Fruit fly (Drosophila melanogaster) whole organism, embryonic: ENCODE measurements around the gene CAH6.

Source experiments
- Atf6 ChIP-seq: fragments of 200-800 bp; sonication (Bioruptor generic); IDR thresholded peaks from 2 replicates; pipeline ENCODE4 v1.3.6; 2022; ENCODE audit warnings: missing biosample characterization, missing genetic modification characterization
- Awh ChIP-seq: fragments of 200-800 bp; sonication (Bioruptor generic); IDR thresholded peaks from 2 replicates; pipeline ENCODE4, ENCODE4 v1.3.6; 2022; ENCODE audit warnings: missing biosample characterization, missing genetic modification characterization
- B-H2 ChIP-seq: fragments of 200-800 bp; sonication (Bioruptor generic); optimal IDR thresholded peaks from 2 replicates; lab custom pipeline; 2018; ENCODE audit warnings: missing biosample characterization, mild to moderate bottlenecking, missing genetic modification characterization
- C15 ChIP-seq: fragments of 200-800 bp; sonication (Bioruptor generic); IDR thresholded peaks from 3 replicates; pipeline ENCODE4 v1.3.6; 2022; ENCODE audit warnings: missing biosample characterization, missing genetic modification characterization
- CG1024 ChIP-seq: fragments of 200-800 bp; sonication (Bioruptor generic); IDR thresholded peaks from 2 replicates; pipeline ENCODE4 v1.3.6; 2022; ENCODE audit warnings: missing biosample characterization, missing genetic modification characterization
- CG10274 ChIP-seq: fragments of 200-800 bp; sonication (Bioruptor generic); optimal IDR thresholded peaks from 3 replicates; lab custom pipeline; 2017; ENCODE audit warnings: missing biosample characterization, mild to moderate bottlenecking, missing genetic modification characterization
- CG12659 ChIP-seq: fragments of 200-800 bp; sonication (Bioruptor generic); optimal IDR thresholded peaks from 3 replicates; lab custom pipeline; 2017; ENCODE audit warnings: mild to moderate bottlenecking, missing biosample characterization, missing genetic modification reagents, missing genetic modification characterization
- CG13624 ChIP-seq: fragments of 200-800 bp; sonication (Bioruptor generic); optimal IDR thresholded peaks from 2 replicates; lab custom pipeline; 2016; ENCODE audit warnings: missing biosample characterization, missing genetic modification characterization
- CG14050 ChIP-seq: fragments of 200-800 bp; sonication (Bioruptor generic); IDR thresholded peaks from 3 replicates; pipeline ENCODE4 v1.3.6; 2022; ENCODE audit warnings: missing biosample characterization, missing genetic modification characterization
- CG14710 ChIP-seq: fragments of 200-800 bp; sonication (Bioruptor generic); optimal IDR thresholded peaks from 3 replicates; lab custom pipeline; 2019; ENCODE audit warnings: missing biosample characterization, mild to moderate bottlenecking, missing genetic modification characterization, moderate library complexity
- CG16813 ChIP-seq: fragments of 200-800 bp; sonication (Bioruptor generic); IDR thresholded peaks from 3 replicates; pipeline ENCODE4 v1.3.6; 2022; ENCODE audit warnings: missing biosample characterization, missing genetic modification characterization; ENCODE audit not compliant: partially characterized antibody
- CG17186 ChIP-seq: fragments of 200-800 bp; sonication (Bioruptor generic); optimal IDR thresholded peaks from 3 replicates; lab custom pipeline; 2017; ENCODE audit warnings: missing biosample characterization, missing genetic modification reagents, missing genetic modification characterization
- CG17802 ChIP-seq: fragments of 200-800 bp; sonication (Bioruptor generic); optimal IDR thresholded peaks from 2 replicates; lab custom pipeline; 2018; ENCODE audit warnings: missing biosample characterization, mild to moderate bottlenecking, missing genetic modification characterization, moderate library complexity
- CG1832 ChIP-seq: fragments of 200-800 bp; sonication (Bioruptor generic); optimal IDR thresholded peaks from 2 replicates; lab custom pipeline; 2017; ENCODE audit warnings: missing biosample characterization, mild to moderate bottlenecking, missing genetic modification characterization, inconsistent platforms
- CG18599 ChIP-seq: fragments of 200-800 bp; sonication (Bioruptor generic); optimal IDR thresholded peaks from 3 replicates; lab custom pipeline; 2017; ENCODE audit warnings: missing biosample characterization, missing genetic modification characterization, mild to moderate bottlenecking, moderate library complexity, missing genetic modification reagents
- CG2712 ChIP-seq: fragments of 200-800 bp; optimal IDR thresholded peaks from 3 replicates; lab custom pipeline; 2019; ENCODE audit warnings: missing biosample characterization, mild to moderate bottlenecking, missing genetic modification characterization, moderate library complexity
- CG30431 ChIP-seq: fragments of 200-800 bp; sonication (Bioruptor generic); optimal IDR thresholded peaks from 2 replicates; lab custom pipeline; 2017; ENCODE audit warnings: missing biosample characterization, missing genetic modification characterization
- CG34224 ChIP-seq: fragments of 200-800 bp; sonication (Bioruptor generic); IDR thresholded peaks from 3 replicates; pipeline ENCODE4 v1.3.6; 2022; ENCODE audit warnings: missing biosample characterization, missing genetic modification characterization; ENCODE audit not compliant: partially characterized antibody
- CG3838 ChIP-seq: fragments of 200-800 bp; sonication (Bioruptor generic); optimal IDR thresholded peaks from 3 replicates; lab custom pipeline; 2016; ENCODE audit warnings: missing biosample characterization, missing genetic modification characterization
- CG9817 ChIP-seq: fragments of 200-800 bp; sonication (Bioruptor generic); optimal IDR thresholded peaks from 2 replicates; lab custom pipeline; 2018; ENCODE audit warnings: missing biosample characterization, mild to moderate bottlenecking, missing genetic modification characterization, moderate library complexity
- D19A ChIP-seq: fragments of 200-800 bp; optimal IDR thresholded peaks from 3 replicates; lab custom pipeline; 2019; ENCODE audit warnings: missing biosample characterization, mild to moderate bottlenecking, missing genetic modification characterization, moderate library complexity
- Dek ChIP-seq: fragments of 200-800 bp; sonication (Bioruptor generic); optimal IDR thresholded peaks from 3 replicates; lab custom pipeline; 2019; ENCODE audit warnings: missing biosample characterization, mild to moderate bottlenecking, missing genetic modification characterization, moderate library complexity
- Dip3 ChIP-seq: fragments of 200-800 bp; sonication (Bioruptor generic); optimal IDR thresholded peaks from 3 replicates; lab custom pipeline; 2016; ENCODE audit warnings: missing biosample characterization, missing genetic modification characterization
- E2f2 ChIP-seq: fragments of 200-800 bp; sonication (Bioruptor generic); IDR thresholded peaks from 2 replicates; pipeline ENCODE4 v1.3.6; 2022; ENCODE audit warnings: missing biosample characterization, missing genetic modification characterization
- Meics ChIP-seq: fragments of 200-800 bp; sonication (Bioruptor generic); optimal IDR thresholded peaks from 2 replicates; lab custom pipeline; 2017; ENCODE audit warnings: missing biosample characterization, mild to moderate bottlenecking, missing genetic modification characterization
- Nf-YB ChIP-seq: fragments of 200-800 bp; sonication (Bioruptor generic); optimal IDR thresholded peaks from 3 replicates; lab custom pipeline; 2019; ENCODE audit warnings: missing biosample characterization, mild to moderate bottlenecking, missing genetic modification characterization, moderate library complexity
- NfI ChIP-seq: fragments of 200-800 bp; sonication (Bioruptor generic); optimal IDR thresholded peaks from 3 replicates; lab custom pipeline; 2018; ENCODE audit warnings: missing biosample characterization, mild to moderate bottlenecking, missing genetic modification characterization, moderate library complexity
- PHDP ChIP-seq: fragments of 200-800 bp; sonication (Bioruptor generic); optimal IDR thresholded peaks from 3 replicates; lab custom pipeline; 2018; ENCODE audit warnings: missing biosample characterization, mild to moderate bottlenecking, missing genetic modification characterization, moderate library complexity
- Side ChIP-seq: fragments of 200-800 bp; sonication (Bioruptor generic); optimal IDR thresholded peaks from 2 replicates; lab custom pipeline; 2016; ENCODE audit warnings: missing biosample characterization, missing genetic modification characterization
- Stat92E ChIP-seq, 3 experiments: fragments of >200 bp in 2 of 3; fragments of 200-800 bp in 1 of 3; sonication (Bioruptor generic) in 1 of 3; optimal IDR thresholded peaks; 2 replicates each; lab custom pipeline; 2017 to 2019; ENCODE audit warnings: missing biosample characterization in 3 of 3, missing genetic modification characterization in 3 of 3, mild to moderate bottlenecking in 1 of 3, moderate library complexity in 1 of 3
- Xrp1 ChIP-seq: fragments of 200-800 bp; sonication (Bioruptor generic); IDR thresholded peaks from 2 replicates; pipeline ENCODE4 v1.3.6; 2022; ENCODE audit warnings: missing biosample characterization, missing genetic modification characterization
- bigmax ChIP-seq: fragments of 200-800 bp; sonication (Bioruptor generic); optimal IDR thresholded peaks from 2 replicates; lab custom pipeline; 2018; ENCODE audit warnings: missing biosample characterization, mild to moderate bottlenecking, missing genetic modification characterization
- bowl ChIP-seq: fragments of 200-800 bp; sonication (Bioruptor generic); IDR thresholded peaks from 2 replicates; pipeline ENCODE4 v1.3.6; 2022; ENCODE audit warnings: missing biosample characterization, missing genetic modification characterization
- btn ChIP-seq: fragments of 200-800 bp; sonication (Bioruptor generic); optimal IDR thresholded peaks from 2 replicates; lab custom pipeline; 2016; ENCODE audit warnings: missing biosample characterization, missing genetic modification characterization
- cad ChIP-seq: fragments of >200 bp; optimal IDR thresholded peaks from 2 replicates; lab custom pipeline; 2017; ENCODE audit warnings: missing biosample characterization, missing genetic modification characterization
- caup ChIP-seq: fragments of 200-800 bp; sonication (Bioruptor generic); optimal IDR thresholded peaks from 3 replicates; lab custom pipeline; 2017; ENCODE audit warnings: missing biosample characterization, mild to moderate bottlenecking, missing genetic modification characterization, moderate library complexity; ENCODE audit not compliant: severe bottlenecking
- corto ChIP-seq: fragments of 200-800 bp; sonication (Bioruptor generic); optimal IDR thresholded peaks from 2 replicates; lab custom pipeline; 2016; ENCODE audit warnings: missing biosample characterization, mild to moderate bottlenecking, missing genetic modification characterization, moderate library complexity
- dm ChIP-seq: fragments of 200-800 bp; sonication (Bioruptor generic); optimal IDR thresholded peaks from 3 replicates; lab custom pipeline; 2016; ENCODE audit warnings: missing biosample characterization, missing genetic modification characterization
- ewg ChIP-seq: fragments of 200-800 bp; sonication (Bioruptor generic); optimal IDR thresholded peaks from 3 replicates; lab custom pipeline; 2017; ENCODE audit warnings: mild to moderate bottlenecking, missing biosample characterization, missing genetic modification reagents, missing genetic modification characterization
- fu2 ChIP-seq: fragments of 200-800 bp; sonication (Bioruptor generic); optimal IDR thresholded peaks from 2 replicates; lab custom pipeline; 2016; ENCODE audit warnings: missing biosample characterization, missing genetic modification characterization
- inv ChIP-seq: fragments of 200-800 bp; sonication (Bioruptor generic); IDR thresholded peaks from 2 replicates; pipeline ENCODE4 v1.3.6; 2022; ENCODE audit warnings: missing biosample characterization, missing genetic modification characterization; ENCODE audit not compliant: partially characterized antibody
- nom ChIP-seq: fragments of 200-800 bp; sonication (Bioruptor generic); optimal IDR thresholded peaks from 2 replicates; lab custom pipeline; 2017; ENCODE audit warnings: missing biosample characterization, missing genetic modification characterization, mild to moderate bottlenecking, moderate library complexity, missing genetic modification reagents
- pan ChIP-seq, 4 experiments: fragments of >200 bp in 3 of 4; fragments of 200-800 bp in 1 of 4; sonication (Bioruptor generic) in 1 of 4; optimal IDR thresholded peaks in 3 of 4; IDR thresholded peaks in 1 of 4; 2 replicates each; pipeline versions ENCODE4 v1.3.6 to Lab custom; 2017 to 2022; ENCODE audit warnings: missing biosample characterization in 2 of 4, missing genetic modification characterization in 2 of 4, mixed read lengths in 1 of 4
- row ChIP-seq: fragments of 200-800 bp; sonication (Bioruptor generic); IDR thresholded peaks from 3 replicates; pipeline ENCODE4 v1.3.6; 2022; ENCODE audit warnings: missing biosample characterization, missing genetic modification characterization
- sc ChIP-seq, 3 experiments: fragments of >200 bp in 2 of 3; fragments of 200-800 bp in 1 of 3; sonication (Bioruptor generic) in 1 of 3; optimal IDR thresholded peaks; 2 replicates in 2 of 3; 3 replicates in 1 of 3; lab custom pipeline; 2017; ENCODE audit warnings: mild to moderate bottlenecking in 1 of 3, missing biosample characterization in 1 of 3, missing genetic modification characterization in 1 of 3, missing genetic modification reagents in 1 of 3
- sob ChIP-seq: fragments of 200-800 bp; sonication (Bioruptor generic); IDR thresholded peaks from 2 replicates; pipeline ENCODE4 v1.3.6; 2022; ENCODE audit warnings: missing biosample characterization, missing genetic modification characterization

CAH6 gene

dm6 chr3R:31252093-31252962 is 5.1 kb upstream of the CAH6 start, which contains the start of the genes qless and mRpL32 (continued):
- peak; percentile 78 for TF ChIP-seq CG17186
- TF ChIP-seq CG3838 (GFP tag; lab: Kevin White, UChicago): no peak
- TF ChIP-seq Atf6 (GFP tag; lab: Robert Waterston, UW): peak; percentile 43; the same call in 1 of the 2 replicates
- TF ChIP-seq PHDP (tag; lab: Kevin White, UChicago): peak; percentile 14
- TF ChIP-seq CG14050 (GFP tag; lab: Robert Waterston, UW): no peak
- TF ChIP-seq row: peak; percentile 75
- peak; percentile 41 for TF ChIP-seq CG13624
- TF ChIP-seq caup: peak; percentile 46
- TF ChIP-seq Meics: no peak
- peak; percentile 33 for TF ChIP-seq CG9817 (tag; lab: Kevin White, UChicago)
- TF ChIP-seq ewg (GFP tag; lab: Kevin White, UChicago): peak; percentile 19
- no peak for TF ChIP-seq CG30431
- peak; percentile 78 for TF ChIP-seq E2f2 (GFP tag; lab: Robert Waterston, UW)
- TF ChIP-seq CG18599 (GFP tag; lab: Kevin White, UChicago): peak; percentile 55
- peak; percentile 19 for TF ChIP-seq Dip3 (GFP tag; lab: Kevin White, UChicago)
- TF ChIP-seq inv: peak; percentile 30; the same call in 1 of the 2 replicates
- peak; percentile 76 for TF ChIP-seq Awh (GFP tag; lab: Robert Waterston, UW)
- TF ChIP-seq Nf-YB: no peak
- TF ChIP-seq dm (GFP tag; lab: Kevin White, UChicago): peak; percentile 35
- TF ChIP-seq D19A (tag; lab: Kevin White, UChicago): no peak
- TF ChIP-seq CG1024 (GFP tag; lab: Robert Waterston, UW): peak; percentile 68
- TF ChIP-seq CG14710 (tag; lab: Kevin White, UChicago): peak; percentile 74
- TF ChIP-seq nom (GFP tag; lab: Kevin White, UChicago): no peak
- TF ChIP-seq bigmax (GFP tag; lab: Kevin White, UChicago): no peak
- no peak for TF ChIP-seq bowl (GFP tag; lab: Robert Waterston, UW)
- TF ChIP-seq C15: 0 out of 3 replicates have a peak, but pooled peaks have one; percentile 34
- no peak for TF ChIP-seq sc (optimal IDR thresholded peaks at IDR 0.05; lab: Kevin White, UChicago)
- TF ChIP-seq sc (GFP tag; optimal IDR thresholded peaks at IDR 0.05; lab: Kevin White, UChicago): no peak
- TF ChIP-seq cad (GFP tag; lab: Kevin White, UChicago): no peak
- TF ChIP-seq Stat92E (GFP tag; optimal IDR thresholded peaks at IDR 0.05; lab: Kevin White, UChicago): no peak
- TF ChIP-seq CG34224 (GFP tag; lab: Robert Waterston, UW): peak; percentile 74; the same call in 2 of the 3 replicates
- TF ChIP-seq Side (GFP tag; lab: Kevin White, UChicago): peak; percentile 59
- TF ChIP-seq CG17802 (tag; lab: Kevin White, UChicago): no peak
- peak; percentile 30 for TF ChIP-seq B-H2 (GFP tag; lab: Kevin White, UChicago)
- peak; percentile 85 for TF ChIP-seq CG2712
- peak; percentile 70 for TF ChIP-seq CG16813
- TF ChIP-seq btn (GFP tag; lab: Kevin White, UChicago): peak; percentile 44
- TF ChIP-seq NfI: peak; percentile 35
- TF ChIP-seq CG1832: no peak
- no peak for TF ChIP-seq CG10274 (GFP tag; lab: Kevin White, UChicago)
- no peak for TF ChIP-seq corto (GFP tag; lab: Kevin White, UChicago)
- peak; percentile 35 for TF ChIP-seq CG12659
- peak; percentile 91 for TF ChIP-seq Xrp1
- no peak for TF ChIP-seq Dek
- TF ChIP-seq sob (GFP tag; lab: Robert Waterston, UW): peak; percentile 78
- no peak for TF ChIP-seq pan (optimal IDR thresholded peaks at IDR 0.05; lab: Kevin White, UChicago)
- peak in 1 of 2 experiments; percentile 89 for TF ChIP-seq pan (GFP tag; optimal IDR thresholded peaks at IDR 0.05 in 1 of 2, IDR thresholded peaks at IDR 0.05 in 1 of 2)
- peak; percentile 59 for TF ChIP-seq fu2 (GFP tag; lab: Kevin White, UChicago)
